Worm (Caenorhabditis elegans) whole organism, L4 larva: Measurements from ENCODE around the gene unc-34.

Experiments used
- F10B5.3 ChIP-seq: sonication (generic microtip); optimal IDR thresholded peaks from 2 replicates; lab custom pipeline; 2016; ENCODE audit warnings: mild to moderate bottlenecking, missing genetic modification characterization, missing compliant biosample characterization
- F37D6.2 ChIP-seq: sonication (generic microtip); optimal IDR thresholded peaks from 2 replicates; lab custom pipeline; 2016; ENCODE audit warnings: mild to moderate bottlenecking, missing genetic modification characterization, missing compliant biosample characterization
- R02D3.7 ChIP-seq: fragments of 150-350 bp; sonication (generic microtip); optimal IDR thresholded peaks from 3 replicates; lab custom pipeline; 2014; ENCODE audit warnings: missing biosample characterization, missing genetic modification characterization
- T20F7.1 ChIP-seq: fragments of 200-800 bp; sonication (Bioruptor generic); optimal IDR thresholded peaks from 2 replicates; lab custom pipeline; 2018; ENCODE audit warnings: mild to moderate bottlenecking, missing genetic modification characterization, missing compliant biosample characterization
- Y105C5A.15 ChIP-seq: fragments of 200-800 bp; sonication (Bioruptor generic); IDR thresholded peaks from 2 replicates; pipeline ENCODE4 v1.3.6; 2022; ENCODE audit warnings: missing genetic modification characterization, missing compliant biosample characterization
- Y48G9A.11 ChIP-seq: fragments of 200-800 bp; sonication (Bioruptor generic); IDR thresholded peaks from 2 replicates; pipeline ENCODE4 v1.3.6; 2022; ENCODE audit warnings: missing genetic modification reagents, missing genetic modification characterization, missing compliant biosample characterization
- Y5F2A.4 ChIP-seq: fragments of 200-800 bp; sonication (Bioruptor generic); optimal IDR thresholded peaks from 2 replicates; lab custom pipeline; 2018; ENCODE audit warnings: mild to moderate bottlenecking, missing genetic modification characterization, missing compliant biosample characterization
- aha-1 ChIP-seq: fragments of 150-350 bp; peaks from one replicate; lab custom pipeline; 2014; ENCODE audit warnings: missing biosample characterization, missing genetic modification characterization
- aly-2 ChIP-seq: sonication (generic microtip); optimal IDR thresholded peaks from 2 replicates; lab custom pipeline; 2018; ENCODE audit warnings: missing biosample characterization, missing genetic modification characterization
- ama-1 ChIP-seq: fragments of 150-350 bp; optimal IDR thresholded peaks from 2 replicates; lab custom pipeline; 2014; ENCODE audit warnings: inconsistent platforms, mixed read lengths
- ceh-20 ChIP-seq: fragments of 200-800 bp; sonication (Bioruptor generic); IDR thresholded peaks from 2 replicates; pipeline ENCODE4 v1.3.6; 2022; ENCODE audit warnings: missing genetic modification reagents, missing genetic modification characterization, missing compliant biosample characterization
- ceh-32 ChIP-seq: sonication (generic microtip); optimal IDR thresholded peaks from 2 replicates; lab custom pipeline; 2016; ENCODE audit warnings: mild to moderate bottlenecking, missing genetic modification characterization, missing compliant biosample characterization; ENCODE audit not compliant: poor library complexity
- ceh-44 ChIP-seq: fragments of 200-800 bp; sonication (Bioruptor generic); IDR thresholded peaks from 2 replicates; pipeline ENCODE4 v1.3.6; 2022; ENCODE audit warnings: missing genetic modification reagents, missing genetic modification characterization, missing compliant biosample characterization
- ceh-62 ChIP-seq: sonication (generic microtip); optimal IDR thresholded peaks from 2 replicates; lab custom pipeline; 2017; ENCODE audit warnings: missing biosample characterization, missing genetic modification characterization
- ceh-82 ChIP-seq: sonication (generic microtip); optimal IDR thresholded peaks from 2 replicates; lab custom pipeline; 2017; ENCODE audit warnings: missing biosample characterization, missing genetic modification characterization
- cey-2 ChIP-seq: sonication (generic microtip); optimal IDR thresholded peaks from 3 replicates; lab custom pipeline; 2017; ENCODE audit warnings: missing genetic modification characterization, mild to moderate bottlenecking, missing compliant biosample characterization, antibody characterized with exemption, borderline replicate concordance; ENCODE audit not compliant: insufficient read depth
- daf-16 ChIP-seq, 3 experiments: sonication (generic microtip); optimal IDR thresholded peaks; 2 replicates each; lab custom pipeline; 2016 to 2017; ENCODE audit warnings: missing genetic modification characterization in 3 of 3, missing genetic modification reagents in 3 of 3, mild to moderate bottlenecking in 2 of 3, missing compliant biosample characterization in 2 of 3, missing biosample characterization in 1 of 3, moderate library complexity in 1 of 3
- daf-19 ChIP-seq: fragments of 200-800 bp; sonication (Bioruptor generic); conservative IDR thresholded peaks from 2 replicates; pipeline ENCODE4 v1.3.6; 2022; ENCODE audit warnings: missing genetic modification characterization, missing compliant biosample characterization
- dmd-8 ChIP-seq: fragments of 200-800 bp; sonication (Bioruptor generic); IDR thresholded peaks from 2 replicates; pipeline ENCODE4 v1.3.6; 2022; ENCODE audit warnings: missing genetic modification characterization, missing compliant biosample characterization
- dmd-9 ChIP-seq: fragments of 200-800 bp; sonication (Bioruptor generic); IDR thresholded peaks from 2 replicates; pipeline ENCODE4 v1.3.6; 2022; ENCODE audit warnings: missing genetic modification reagents, missing genetic modification characterization, missing compliant biosample characterization
- egl-43 ChIP-seq: fragments of 200-800 bp; sonication (Bioruptor generic); IDR thresholded peaks from 2 replicates; pipeline ENCODE4 v1.3.6; 2022; ENCODE audit warnings: missing genetic modification reagents, missing genetic modification characterization, missing compliant biosample characterization
- fkh-10 ChIP-seq: fragments of 150-350 bp; optimal IDR thresholded peaks from 2 replicates; lab custom pipeline; 2014; ENCODE audit warnings: missing biosample characterization, missing genetic modification reagents, missing genetic modification characterization
- fos-1 ChIP-seq: fragments of 150-350 bp; optimal IDR thresholded peaks from 2 replicates; lab custom pipeline; 2014; ENCODE audit warnings: missing biosample characterization, missing genetic modification characterization
- gei-8 ChIP-seq: fragments of 200-800 bp; sonication (Bioruptor generic); optimal IDR thresholded peaks from 2 replicates; lab custom pipeline; 2018; ENCODE audit warnings: mild to moderate bottlenecking, missing genetic modification characterization, missing compliant biosample characterization
- hif-1 ChIP-seq, 2 experiments: sonication (generic microtip); optimal IDR thresholded peaks; 2 replicates each; lab custom pipeline; 2016 to 2017; ENCODE audit warnings: missing compliant biosample characterization in 2 of 2, missing genetic modification characterization in 2 of 2, missing genetic modification reagents in 2 of 2, missing genotype in 2 of 2, mild to moderate bottlenecking in 1 of 2
- hlh-11 ChIP-seq: fragments of 200-800 bp; sonication (Bioruptor generic); optimal IDR thresholded peaks from 2 replicates; lab custom pipeline; 2018; ENCODE audit warnings: mild to moderate bottlenecking, missing genetic modification characterization, missing compliant biosample characterization
- hlh-30 ChIP-seq: sonication (generic microtip); optimal IDR thresholded peaks from 2 replicates; lab custom pipeline; 2017; ENCODE audit warnings: antibody characterized with exemption, mild to moderate bottlenecking, missing genetic modification characterization, missing compliant biosample characterization; ENCODE audit not compliant: insufficient read depth
- hmg-1.1 ChIP-seq: fragments of 200-800 bp; sonication (Bioruptor generic); IDR thresholded peaks from 2 replicates; pipeline ENCODE4 v1.3.6; 2022; ENCODE audit warnings: missing genetic modification reagents, missing genetic modification characterization, missing compliant biosample characterization
- lin-13 ChIP-seq: fragments of 150-350 bp; optimal IDR thresholded peaks from 2 replicates; lab custom pipeline; 2014; ENCODE audit warnings: missing biosample characterization, missing genetic modification reagents, missing genetic modification characterization
- lir-3 ChIP-seq: sonication (generic microtip); optimal IDR thresholded peaks from 2 replicates; lab custom pipeline; 2016; ENCODE audit warnings: mild to moderate bottlenecking, missing genetic modification characterization, missing compliant biosample characterization
- lsy-2 ChIP-seq, 2 experiments: fragments of 150-350 bp in 1 of 2; sonication (generic microtip) in 1 of 2; optimal IDR thresholded peaks; 2 replicates each; lab custom pipeline; 2014 to 2017; ENCODE audit warnings: missing biosample characterization in 2 of 2, missing genetic modification characterization in 2 of 2
- madf-9 ChIP-seq: fragments of 200-800 bp; sonication (Bioruptor generic); conservative IDR thresholded peaks from 2 replicates; pipeline ENCODE4 v1.3.6; 2022; ENCODE audit warnings: missing genetic modification reagents, missing genetic modification characterization, missing compliant biosample characterization
- mes-2 ChIP-seq: sonication (generic microtip); optimal IDR thresholded peaks from 2 replicates; lab custom pipeline; 2016; ENCODE audit warnings: missing genotype, mild to moderate bottlenecking, missing genetic modification characterization, missing compliant biosample characterization; ENCODE audit not compliant: poor library complexity, severe bottlenecking
- nhr-11 ChIP-seq: fragments of 150-350 bp; optimal IDR thresholded peaks from 2 replicates; lab custom pipeline; 2014; ENCODE audit warnings: missing biosample characterization, missing genetic modification characterization
- nhr-111 ChIP-seq: fragments of 200-800 bp; sonication (Bioruptor generic); optimal IDR thresholded peaks from 2 replicates; lab custom pipeline; 2018; ENCODE audit warnings: mild to moderate bottlenecking, missing genetic modification characterization, missing compliant biosample characterization
- nhr-28 ChIP-seq: fragments of 150-350 bp; optimal IDR thresholded peaks from 2 replicates; lab custom pipeline; 2014; ENCODE audit warnings: missing biosample characterization, missing genetic modification characterization
- nhr-48 ChIP-seq: sonication (generic microtip); optimal IDR thresholded peaks from 2 replicates; lab custom pipeline; 2016; ENCODE audit warnings: mild to moderate bottlenecking, missing genetic modification characterization, missing compliant biosample characterization
- nhr-77 ChIP-seq: fragments of 150-350 bp; optimal IDR thresholded peaks from 2 replicates; lab custom pipeline; 2014; ENCODE audit warnings: missing biosample characterization, missing genetic modification characterization
- php-3 ChIP-seq: fragments of 200-800 bp; sonication (Bioruptor generic); IDR thresholded peaks from 2 replicates; pipeline ENCODE4 v1.3.6; 2022; ENCODE audit warnings: missing genetic modification reagents, missing genetic modification characterization, missing compliant biosample characterization
- set-16 ChIP-seq: fragments of 200-800 bp; sonication (Bioruptor generic); IDR thresholded peaks from 2 replicates; pipeline ENCODE4 v1.3.6; 2022; ENCODE audit warnings: missing genetic modification reagents, missing genetic modification characterization, missing compliant biosample characterization
- spr-1 ChIP-seq: sonication (generic microtip); optimal IDR thresholded peaks from 2 replicates; lab custom pipeline; 2016; ENCODE audit warnings: mild to moderate bottlenecking, missing genetic modification characterization, missing compliant biosample characterization
- spr-3 ChIP-seq: fragments of 200-800 bp; sonication (Bioruptor generic); optimal IDR thresholded peaks from 2 replicates; lab custom pipeline; 2018; ENCODE audit warnings: mild to moderate bottlenecking, missing genetic modification characterization, missing compliant biosample characterization
- tag-97 ChIP-seq: fragments of 200-800 bp; sonication (Bioruptor generic); IDR thresholded peaks from 2 replicates; pipeline ENCODE4 v1.3.6; 2022; ENCODE audit warnings: missing genetic modification characterization, missing compliant biosample characterization
- unc-130 ChIP-seq: sonication (generic microtip); optimal IDR thresholded peaks from 2 replicates; lab custom pipeline; 2016; ENCODE audit warnings: missing genetic modification reagents, missing genetic modification characterization, missing compliant biosample characterization
- vab-7 ChIP-seq: fragments of 200-800 bp; sonication (Bioruptor generic); IDR thresholded peaks from 2 replicates; pipeline ENCODE4 v1.3.6; 2022; ENCODE audit warnings: missing genetic modification reagents, missing genetic modification characterization, missing compliant biosample characterization
- zag-1 ChIP-seq: fragments of 150-350 bp; optimal IDR thresholded peaks from 2 replicates; lab custom pipeline; 2014; ENCODE audit warnings: missing biosample characterization, missing genetic modification characterization
- zfp-2 ChIP-seq: sonication (generic microtip); optimal IDR thresholded peaks from 2 replicates; lab custom pipeline; 2016; ENCODE audit warnings: mild to moderate bottlenecking, missing genetic modification characterization, missing compliant biosample characterization
- zfp-3 ChIP-seq: fragments of 200-800 bp; sonication (Bioruptor generic); conservative IDR thresholded peaks from 2 replicates; pipeline ENCODE4 v1.3.6; 2022; ENCODE audit warnings: missing genetic modification reagents, missing genetic modification characterization, missing compliant biosample characterization
- zip-2 ChIP-seq: fragments of 150-350 bp; optimal IDR thresholded peaks from 2 replicates; lab custom pipeline; 2014; ENCODE audit warnings: missing biosample characterization, missing genetic modification characterization

Gene unc-34

ce11 chrV:1003400-1003799, 20.9 kb downstream of the unc-34 start, which contains the start of gene Y50D4C.5:
Y50D4C.5 (minus strand) TSS chrV:1003744.
- no peak for TF ChIP-seq ceh-62
- no peak for TF ChIP-seq tag-97
- no peak for TF ChIP-seq Y48G9A.11 (GFP tag; lab: Robert Waterston, UW)
- TF ChIP-seq ama-1 (lab: Kevin White, UChicago) = no peak
- no peak for TF ChIP-seq cey-2 (tag; lab: Kevin White, UChicago)
- peak; percentile 21; the same call in 1 of the 2 replicates for TF ChIP-seq set-16 (GFP tag; lab: Robert Waterston, UW)

- TF ChIP-seq zfp-3 (GFP tag; lab: Robert Waterston, UW) (no peak), dmd-9 (GFP tag; lab: Robert Waterston, UW) (0 out of 2 replicates have a peak, but pooled peaks have one; percentile 16), dmd-8 (GFP tag; lab: Robert Waterston, UW) (no peak), php-3 (no peak), spr-3 (GFP tag; lab: Kevin White, UChicago) (no peak), zfp-2 (no peak), F10B5.3 (tag; lab: Kevin White, UChicago) (no peak), daf-19 (no peak), R02D3.7 (tag; lab: Kevin White, UChicago) (no peak), nhr-111 (GFP tag; lab: Kevin White, UChicago) (no peak), Y105C5A.15 (GFP tag; lab: Robert Waterston, UW) (no peak), daf-16 (GFP tag; optimal IDR thresholded peaks at IDR 0.05; lab: Kevin White, UChicago) (no peak), daf-16 (tag; optimal IDR thresholded peaks at IDR 0.05; lab: Kevin White, UChicago) (peak; percentile 34), ceh-44 (GFP tag; lab: Robert Waterston, UW) (peak; percentile 93), hmg-1.1 (GFP tag; lab: Robert Waterston, UW) (peak; percentile 79), fos-1 (tag; lab: Kevin White, UChicago) (no peak), set-16 (GFP tag; lab: Robert Waterston, UW) (no peak), lir-3 (tag; lab: Kevin White, UChicago) (peak; percentile 36), hlh-30 (tag; lab: Kevin White, UChicago) (peak; percentile 39), zip-2 (tag; lab: Kevin White, UChicago) (no peak), nhr-28 (peak; percentile 9), aha-1 (tag; lab: Kevin White, UChicago) (peak; percentile 90), madf-9 (GFP tag; lab: Robert Waterston, UW) (0 out of 2 replicates have a peak, but pooled peaks have one; percentile 33), nhr-11 (peak; percentile 17), hif-1 (tag; optimal IDR thresholded peaks at IDR 0.05; lab: Kevin White, UChicago) (peak in 1 of 2 experiments; percentile 93), T20F7.1 (peak; percentile 100), egl-43 (no peak), F37D6.2 (tag; lab: Kevin White, UChicago) (peak; percentile 48), lin-13 (GFP tag; lab: Kevin White, UChicago) (no peak), ceh-32 (tag; lab: Kevin White, UChicago) (no peak), ceh-82 (tag; lab: Kevin White, UChicago) (no peak), vab-7 (GFP tag; lab: Robert Waterston, UW) (peak; percentile 34; the same call in 1 of the 2 replicates), ceh-20 (GFP tag; lab: Robert Waterston, UW) (no peak), fkh-10 (GFP tag; lab: Kevin White, UChicago) (peak; percentile 26), aly-2 (tag; lab: Kevin White, UChicago) (no peak), lsy-2 (tag; optimal IDR thresholded peaks at IDR 0.05; lab: Kevin White, UChicago) (peak in 1 of 2 experiments; percentile 71), gei-8 (GFP tag; lab: Kevin White, UChicago) (no peak), unc-130 (GFP tag; lab: Kevin White, UChicago) (peak; percentile 86), nhr-48 (tag; lab: Kevin White, UChicago) (no peak), nhr-77 (peak; percentile 28), hlh-11 (peak; percentile 40), zag-1 (no peak), mes-2 (peak; percentile 82), spr-1 (tag; lab: Kevin White, UChicago) (no peak), Y5F2A.4 (GFP tag; lab: Kevin White, UChicago) (no peak)
Observed at ce11 chrV:1003826-1004225, 21.3 kb downstream of the unc-34 start.
